Fruit fly (Drosophila melanogaster) whole organism, embryonic: ENCODE data around the gene Hn.
A peak's percentile ranks its signal among the peaks of the same experiment; 100 is the strongest.

Experiments
- Asciz ChIP-seq: fragments of 200-800 bp; sonication (Bioruptor generic); optimal IDR thresholded peaks from 2 replicates; lab custom pipeline; 2017; ENCODE audit warnings: missing biosample characterization, mild to moderate bottlenecking, missing genetic modification characterization, missing genetic modification reagents
- Bteb2 ChIP-seq: fragments of 200-800 bp; sonication (Bioruptor generic); optimal IDR thresholded peaks from 2 replicates; lab custom pipeline; 2016; ENCODE audit warnings: missing biosample characterization, missing genetic modification characterization
- CG11085 ChIP-seq: fragments of 200-800 bp; sonication (Bioruptor generic); IDR thresholded peaks from 2 replicates; pipeline ENCODE4 v1.3.6; 2022; ENCODE audit warnings: missing biosample characterization, missing genetic modification characterization
- CG11504 ChIP-seq: fragments of 200-800 bp; sonication (Bioruptor generic); optimal IDR thresholded peaks from 3 replicates; lab custom pipeline; 2019; ENCODE audit warnings: missing biosample characterization, mild to moderate bottlenecking, missing genetic modification characterization, moderate library complexity
- CG11695 ChIP-seq: fragments of 200-800 bp; sonication (Bioruptor generic); IDR thresholded peaks from 3 replicates; pipeline ENCODE4 v1.3.6; 2022; ENCODE audit warnings: missing biosample characterization, missing genetic modification characterization
- CG11723 ChIP-seq: fragments of 200-800 bp; sonication (Bioruptor generic); optimal IDR thresholded peaks from 2 replicates; lab custom pipeline; 2017; ENCODE audit warnings: missing biosample characterization, mild to moderate bottlenecking, missing genetic modification characterization
- CG12236 ChIP-seq: fragments of 200-800 bp; sonication (Bioruptor generic); optimal IDR thresholded peaks from 2 replicates; lab custom pipeline; 2016; ENCODE audit warnings: missing biosample characterization, missing genetic modification characterization
- CG13894 ChIP-seq: fragments of 200-800 bp; sonication (Bioruptor generic); optimal IDR thresholded peaks from 3 replicates; lab custom pipeline; 2018; ENCODE audit warnings: missing biosample characterization, mild to moderate bottlenecking, missing genetic modification characterization, moderate library complexity
- CG17186 ChIP-seq: fragments of 200-800 bp; sonication (Bioruptor generic); optimal IDR thresholded peaks from 3 replicates; lab custom pipeline; 2017; ENCODE audit warnings: missing biosample characterization, missing genetic modification reagents, missing genetic modification characterization
- CG18619 ChIP-seq: fragments of 200-800 bp; sonication (Bioruptor generic); optimal IDR thresholded peaks from 3 replicates; lab custom pipeline; 2017; ENCODE audit warnings: missing biosample characterization, mild to moderate bottlenecking, missing genetic modification characterization
- CG18764 ChIP-seq: fragments of 200-800 bp; sonication (Bioruptor generic); optimal IDR thresholded peaks from 3 replicates; lab custom pipeline; 2016; ENCODE audit warnings: missing biosample characterization, missing genetic modification characterization
- CG2889 ChIP-seq: fragments of 200-800 bp; sonication (Bioruptor generic); IDR thresholded peaks from 3 replicates; pipeline ENCODE4 v1.3.6; 2022; ENCODE audit warnings: missing biosample characterization, missing genetic modification characterization
- CG31441 ChIP-seq: fragments of 200-800 bp; sonication (Bioruptor generic); IDR thresholded peaks from 2 replicates; pipeline ENCODE4 v1.3.6; 2022; ENCODE audit warnings: missing biosample characterization, missing genetic modification characterization
- CG34422 ChIP-seq: fragments of 200-800 bp; sonication (Bioruptor generic); IDR thresholded peaks from 3 replicates; pipeline ENCODE4 v1.3.6; 2022; ENCODE audit warnings: missing biosample characterization, missing genetic modification characterization
- CG4730 ChIP-seq: fragments of 200-800 bp; sonication (Bioruptor generic); IDR thresholded peaks from 2 replicates; pipeline ENCODE4 v1.3.6; 2022; ENCODE audit warnings: missing biosample characterization, missing genetic modification characterization
- CG7271 ChIP-seq: fragments of 200-800 bp; sonication (Bioruptor generic); optimal IDR thresholded peaks from 2 replicates; lab custom pipeline; 2018; ENCODE audit warnings: missing biosample characterization, mild to moderate bottlenecking, missing genetic modification characterization, moderate library complexity
- CG7357 ChIP-seq: fragments of 200-800 bp; sonication (Bioruptor generic); IDR thresholded peaks from 3 replicates; pipeline ENCODE4 v1.3.6; 2022; ENCODE audit warnings: missing biosample characterization, missing genetic modification characterization
- CG8089 ChIP-seq: fragments of 200-800 bp; sonication (Bioruptor generic); optimal IDR thresholded peaks from 3 replicates; lab custom pipeline; 2016; ENCODE audit warnings: missing biosample characterization, missing genetic modification characterization
- Hr39 ChIP-seq: fragments of >200 bp; optimal IDR thresholded peaks from 2 replicates; lab custom pipeline; 2017
- Hr78 ChIP-seq, 2 experiments: fragments of 200-800 bp in 1 of 2; fragments of >200 bp in 1 of 2; sonication (Bioruptor generic) in 1 of 2; optimal IDR thresholded peaks; 2 replicates each; lab custom pipeline; 2017 to 2019; ENCODE audit warnings: missing biosample characterization in 2 of 2, missing genetic modification characterization in 2 of 2, mild to moderate bottlenecking in 1 of 2, moderate library complexity in 1 of 2
- Max ChIP-seq: fragments of 200-800 bp; sonication (Bioruptor generic); optimal IDR thresholded peaks from 2 replicates; lab custom pipeline; 2016; ENCODE audit warnings: missing biosample characterization, mild to moderate bottlenecking, missing genetic modification characterization
- Med ChIP-seq: fragments of 200-800 bp; sonication (Bioruptor generic); peaks from one replicate; lab custom pipeline; 2016; ENCODE audit warnings: missing biosample characterization, missing genetic modification characterization, mild to moderate bottlenecking, inconsistent platforms, moderate library complexity
- Mrtf ChIP-seq: fragments of 200-800 bp; sonication (Bioruptor generic); IDR thresholded peaks from 3 replicates; pipeline ENCODE4 v1.3.6; 2022; ENCODE audit warnings: missing biosample characterization, missing genetic modification characterization
- PHDP ChIP-seq: fragments of 200-800 bp; sonication (Bioruptor generic); optimal IDR thresholded peaks from 3 replicates; lab custom pipeline; 2018; ENCODE audit warnings: missing biosample characterization, mild to moderate bottlenecking, missing genetic modification characterization, moderate library complexity
- Ptx1 ChIP-seq: fragments of 200-800 bp; sonication (Bioruptor generic); IDR thresholded peaks from 2 replicates; pipeline ENCODE4 v1.3.6; 2022; ENCODE audit warnings: missing biosample characterization, missing genetic modification characterization
- Rfx ChIP-seq: fragments of 200-800 bp; sonication (Bioruptor generic); IDR thresholded peaks from 2 replicates; pipeline ENCODE4 v1.3.6; 2022; ENCODE audit warnings: missing biosample characterization, missing genetic modification characterization
- Ssrp ChIP-seq: fragments of 200-800 bp; sonication (Bioruptor generic); optimal IDR thresholded peaks from 2 replicates; lab custom pipeline; 2018; ENCODE audit warnings: missing biosample characterization, mild to moderate bottlenecking, missing genetic modification characterization, moderate library complexity
- btn ChIP-seq: fragments of 200-800 bp; sonication (Bioruptor generic); optimal IDR thresholded peaks from 2 replicates; lab custom pipeline; 2016; ENCODE audit warnings: missing biosample characterization, missing genetic modification characterization
- croc ChIP-seq: fragments of 200-800 bp; sonication (Bioruptor generic); conservative IDR thresholded peaks from 3 replicates; pipeline ENCODE4 v1.3.6; 2022; ENCODE audit warnings: missing biosample characterization, missing genetic modification characterization
- esg ChIP-seq: fragments of 200-800 bp; sonication (Bioruptor generic); conservative IDR thresholded peaks from 2 replicates; pipeline ENCODE4 v1.3.6; 2022; ENCODE audit warnings: missing biosample characterization, missing genetic modification characterization
- fd64A ChIP-seq: fragments of 200-800 bp; sonication (Bioruptor generic); optimal IDR thresholded peaks from 3 replicates; lab custom pipeline; 2018; ENCODE audit warnings: missing biosample characterization, mild to moderate bottlenecking, missing genetic modification characterization
- gsb ChIP-seq: fragments of 200-800 bp; sonication (Bioruptor generic); IDR thresholded peaks from 2 replicates; pipeline ENCODE4 v1.3.6; 2022; ENCODE audit warnings: missing biosample characterization, missing genetic modification characterization
- hbn ChIP-seq: fragments of 200-800 bp; sonication (Bioruptor generic); IDR thresholded peaks from 2 replicates; pipeline ENCODE4 v1.3.6; 2022; ENCODE audit warnings: missing biosample characterization, missing genetic modification characterization; ENCODE audit not compliant: partially characterized antibody
- her ChIP-seq: fragments of 200-800 bp; sonication (Bioruptor generic); optimal IDR thresholded peaks from 2 replicates; lab custom pipeline; 2016; ENCODE audit warnings: missing biosample characterization, missing genetic modification characterization
- kah ChIP-seq: fragments of 200-800 bp; sonication (Bioruptor generic); optimal IDR thresholded peaks from 2 replicates; lab custom pipeline; 2018; ENCODE audit warnings: missing biosample characterization, mild to moderate bottlenecking, missing genetic modification characterization
- ken ChIP-seq: fragments of 200-800 bp; sonication (Bioruptor generic); IDR thresholded peaks from 3 replicates; pipeline ENCODE4 v1.3.6; 2022; ENCODE audit warnings: missing biosample characterization, missing genetic modification characterization
- klu ChIP-seq: fragments of 200-800 bp; sonication (Bioruptor generic); IDR thresholded peaks from 2 replicates; pipeline ENCODE4 v1.3.6; 2022; ENCODE audit warnings: missing biosample characterization, missing genetic modification characterization
- lov ChIP-seq, 2 experiments: fragments of 200-800 bp in 1 of 2; fragments of >200 bp in 1 of 2; sonication (Bioruptor generic) in 1 of 2; IDR thresholded peaks in 1 of 2; optimal IDR thresholded peaks in 1 of 2; 2 replicates in 1 of 2; 3 replicates in 1 of 2; pipeline versions ENCODE4 v1.3.6 to Lab custom; 2017 to 2022; ENCODE audit warnings: missing biosample characterization in 1 of 2, missing genetic modification characterization in 1 of 2
- nerfin-1 ChIP-seq: fragments of 200-800 bp; sonication (Bioruptor generic); optimal IDR thresholded peaks from 3 replicates; lab custom pipeline; 2019; ENCODE audit warnings: missing biosample characterization, mild to moderate bottlenecking, missing genetic modification characterization, moderate library complexity
- prd ChIP-seq, 3 experiments: fragments of >200 bp in 2 of 3; fragments of 200-800 bp in 1 of 3; sonication (Bioruptor generic) in 1 of 3; optimal IDR thresholded peaks in 2 of 3; IDR thresholded peaks in 1 of 3; 2 replicates in 2 of 3; 3 replicates in 1 of 3; pipeline versions ENCODE4 v1.3.6 to Lab custom; 2017 to 2022; ENCODE audit warnings: missing biosample characterization in 1 of 3, missing genetic modification characterization in 1 of 3
- pzg ChIP-seq: fragments of 200-800 bp; sonication (Bioruptor generic); optimal IDR thresholded peaks from 3 replicates; lab custom pipeline; 2018; ENCODE audit warnings: missing biosample characterization, mild to moderate bottlenecking, missing genetic modification characterization, moderate library complexity
- salm ChIP-seq: fragments of 200-800 bp; sonication (Bioruptor generic); optimal IDR thresholded peaks from 2 replicates; lab custom pipeline; 2018; ENCODE audit warnings: missing biosample characterization, mild to moderate bottlenecking, missing genetic modification characterization
- sna ChIP-seq: fragments of 200-800 bp; sonication (Bioruptor generic); IDR thresholded peaks from 2 replicates; pipeline ENCODE4 v1.3.6; 2022; ENCODE audit warnings: missing biosample characterization, missing genetic modification characterization; ENCODE audit not compliant: partially characterized antibody
- sr ChIP-seq: fragments of 200-800 bp; sonication (Bioruptor generic); IDR thresholded peaks from 3 replicates; pipeline ENCODE4 v1.3.6; 2022; ENCODE audit warnings: missing biosample characterization, missing genetic modification characterization
- stc ChIP-seq: fragments of 200-800 bp; sonication (Bioruptor generic); IDR thresholded peaks from 2 replicates; pipeline ENCODE4 v1.3.6; 2022; ENCODE audit warnings: missing biosample characterization, missing genetic modification characterization
- toy ChIP-seq: fragments of 200-800 bp; sonication (Bioruptor generic); IDR thresholded peaks from 2 replicates; pipeline ENCODE4 v1.3.6; 2022; ENCODE audit warnings: missing biosample characterization, missing genetic modification characterization
- wek ChIP-seq: fragments of 200-800 bp; sonication (Bioruptor generic); optimal IDR thresholded peaks from 3 replicates; lab custom pipeline; 2018; ENCODE audit warnings: missing biosample characterization, mild to moderate bottlenecking, missing genetic modification characterization, moderate library complexity
- zfh2 ChIP-seq: fragments of 200-800 bp; sonication (Bioruptor generic); optimal IDR thresholded peaks from 2 replicates; lab custom pipeline; 2016; ENCODE audit warnings: missing biosample characterization, missing genetic modification characterization

Hn gene

DNA sequence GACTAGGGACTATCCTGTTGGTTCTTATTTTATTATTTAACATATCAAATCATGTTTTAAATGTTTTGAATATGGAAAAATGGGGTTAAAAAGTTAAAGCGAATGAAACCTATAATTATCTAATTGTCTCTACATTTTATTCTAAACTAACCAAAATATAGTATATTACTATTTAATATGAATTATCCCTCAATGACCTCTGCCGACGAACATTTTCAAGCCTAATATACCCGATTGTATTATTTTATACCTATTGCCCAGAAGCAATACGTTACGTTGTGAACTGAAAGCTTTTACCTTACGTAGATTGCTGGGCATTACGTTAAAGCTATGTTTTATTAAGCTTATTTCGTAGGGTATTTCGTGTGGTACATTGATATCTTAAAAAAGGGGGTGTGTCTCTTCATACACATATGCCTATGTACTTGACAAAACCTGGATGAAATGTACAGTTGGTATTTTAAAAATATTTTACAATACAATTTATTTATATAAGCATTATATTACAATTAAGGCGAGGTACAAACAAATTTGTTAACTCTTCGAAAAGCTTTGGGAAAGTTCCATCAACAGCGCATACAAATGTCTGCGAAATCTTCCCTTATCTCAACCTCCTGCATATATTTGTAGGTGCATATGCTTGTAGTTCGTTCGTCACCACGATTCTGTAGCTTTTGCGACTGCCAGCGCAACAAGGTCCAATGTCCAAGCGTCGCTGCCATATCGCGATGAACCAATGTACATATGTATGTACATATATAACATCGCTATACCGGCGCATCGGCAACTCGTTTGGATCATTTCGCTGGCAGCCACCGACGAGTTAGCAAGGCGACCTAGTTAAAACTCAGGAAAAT, 41.5 kb upstream of the Hn start, which contains the start of gene Mcad (continued):
- TF ChIP-seq her: no peak
- TF ChIP-seq CG12236: no peak
- peak in 1 of 2 experiments; percentile 92 for TF ChIP-seq Hr78 (GFP tag; optimal IDR thresholded peaks at IDR 0.05; lab: Kevin White, UChicago)
- TF ChIP-seq CG11695 (GFP tag; lab: Robert Waterston, UW): peak; percentile 81
- TF ChIP-seq croc (GFP tag; lab: Robert Waterston, UW): peak; percentile 88; the same call in 2 of the 3 replicates
- peak; percentile 92 for TF ChIP-seq CG11085 (GFP tag; lab: Robert Waterston, UW)
- no peak for TF ChIP-seq prd (optimal IDR thresholded peaks at IDR 0.05; lab: Kevin White, UChicago)
- TF ChIP-seq prd (GFP tag; IDR thresholded peaks at IDR 0.05; lab: Robert Waterston, UW): peak; percentile 88
- peak; percentile 79; the same call in 2 of the 3 replicates for TF ChIP-seq ken (GFP tag; lab: Robert Waterston, UW)
- peak; percentile 95 for TF ChIP-seq Asciz (GFP tag; lab: Kevin White, UChicago)
- TF ChIP-seq zfh2 (GFP tag; lab: Kevin White, UChicago): peak; percentile 52
- TF ChIP-seq esg (GFP tag; lab: Robert Waterston, UW): peak; percentile 94
- TF ChIP-seq fd64A: peak; percentile 63
- TF ChIP-seq Med (GFP tag; lab: Kevin White, UChicago): peak; percentile 93
- TF ChIP-seq gsb (GFP tag; lab: Robert Waterston, UW): peak; percentile 90
- TF ChIP-seq salm (tag; lab: Kevin White, UChicago): peak; percentile 70
- TF ChIP-seq CG4730 (GFP tag; lab: Robert Waterston, UW): peak; percentile 82
- peak; percentile 16 for TF ChIP-seq pzg
- TF ChIP-seq CG13894 (tag; lab: Kevin White, UChicago): no peak
- TF ChIP-seq CG2889 (GFP tag; lab: Robert Waterston, UW): peak; percentile 18
- TF ChIP-seq Hr39 (lab: Kevin White, UChicago): no peak
- peak; percentile 59 for TF ChIP-seq CG17186
- peak; percentile 55 for TF ChIP-seq Bteb2 (GFP tag; lab: Kevin White, UChicago)
- peak; percentile 88 for TF ChIP-seq Max (GFP tag; lab: Kevin White, UChicago)
- peak; percentile 95 for TF ChIP-seq Rfx (GFP tag; lab: Robert Waterston, UW)
- TF ChIP-seq CG31441 (GFP tag; lab: Robert Waterston, UW): peak; percentile 93
- TF ChIP-seq Mrtf: peak; percentile 84
- TF ChIP-seq toy (GFP tag; lab: Robert Waterston, UW): 0 out of 2 replicates have a peak, but pooled peaks have one; percentile 67
- TF ChIP-seq wek (GFP tag; lab: Kevin White, UChicago): peak; percentile 18
- peak; percentile 98 for TF ChIP-seq kah (GFP tag; lab: Kevin White, UChicago)
- peak; percentile 90 for TF ChIP-seq CG18764 (GFP tag; lab: Kevin White, UChicago)
- peak; percentile 50 for TF ChIP-seq CG34422 (GFP tag; lab: Robert Waterston, UW)
- TF ChIP-seq sr (GFP tag; lab: Robert Waterston, UW): 0 out of 3 replicates have a peak, but pooled peaks have one; percentile 5
- TF ChIP-seq CG18619 (GFP tag; lab: Kevin White, UChicago): peak; percentile 84
- no peak for TF ChIP-seq lov (optimal IDR thresholded peaks at IDR 0.05; lab: Kevin White, UChicago)
- TF ChIP-seq lov (GFP tag; IDR thresholded peaks at IDR 0.05; lab: Robert Waterston, UW): peak; percentile 70; the same call in 1 of the 3 replicates
- TF ChIP-seq btn (GFP tag; lab: Kevin White, UChicago): no peak
- TF ChIP-seq CG7271 (tag; lab: Kevin White, UChicago): no peak
- peak; percentile 84 for TF ChIP-seq PHDP (tag; lab: Kevin White, UChicago)
- peak; percentile 69 for TF ChIP-seq CG11723
- TF ChIP-seq stc: peak; percentile 95
- TF ChIP-seq CG8089: peak; percentile 14
- no peak for TF ChIP-seq hbn
- TF ChIP-seq Ssrp: peak; percentile 76
- TF ChIP-seq Ptx1 (GFP tag; lab: Robert Waterston, UW): peak; percentile 96
- peak; percentile 52; the same call in 2 of the 3 replicates for TF ChIP-seq CG7357 (GFP tag; lab: Robert Waterston, UW)
- TF ChIP-seq sna (GFP tag; lab: Robert Waterston, UW): no peak
- TF ChIP-seq CG11504: peak; percentile 97
- TF ChIP-seq nerfin-1 (tag; lab: Kevin White, UChicago): peak; percentile 94
- TF ChIP-seq klu (GFP tag; lab: Robert Waterston, UW): peak; percentile 91
